Worm (Caenorhabditis elegans) whole organism, young adult: ENCODE data around the gene F59B2.8.

ENCODE experiments used
- B0019.2 ChIP-seq: fragments of 200-800 bp; sonication (Bioruptor generic); conservative IDR thresholded peaks from 2 replicates; pipeline ENCODE4 v1.3.6; 2022; ENCODE audit warnings: missing genetic modification reagents, missing genetic modification characterization, missing compliant biosample characterization
- B0261.1 ChIP-seq: sonication (generic microtip); optimal IDR thresholded peaks from 2 replicates; lab custom pipeline; 2016; ENCODE audit warnings: mild to moderate bottlenecking, missing genetic modification characterization, moderate library complexity, missing compliant biosample characterization
- F10E7.11 ChIP-seq: sonication (generic microtip); optimal IDR thresholded peaks from 2 replicates; lab custom pipeline; 2017; ENCODE audit warnings: mild to moderate bottlenecking, missing genetic modification characterization, moderate library complexity, missing compliant biosample characterization
- F22D6.2 ChIP-seq: sonication (generic microtip); optimal IDR thresholded peaks from 2 replicates; lab custom pipeline; 2016; ENCODE audit warnings: mild to moderate bottlenecking, missing genetic modification characterization, missing compliant biosample characterization
- F23B12.7 ChIP-seq: sonication (generic microtip); optimal IDR thresholded peaks from 2 replicates; lab custom pipeline; 2017; ENCODE audit warnings: missing genetic modification characterization, mild to moderate bottlenecking, missing compliant biosample characterization, antibody characterized with exemption, moderate library complexity; ENCODE audit not compliant: insufficient read depth
- F52B5.7 ChIP-seq: sonication (generic microtip); optimal IDR thresholded peaks from 2 replicates; lab custom pipeline; 2016; ENCODE audit warnings: mild to moderate bottlenecking, missing genetic modification characterization, missing compliant biosample characterization
- T07F8.4 ChIP-seq: sonication (generic microtip); optimal IDR thresholded peaks from 2 replicates; lab custom pipeline; 2016; ENCODE audit warnings: mild to moderate bottlenecking, missing genetic modification characterization, moderate library complexity, missing compliant biosample characterization
- T26A5.8 ChIP-seq: sonication (generic microtip); optimal IDR thresholded peaks from 2 replicates; lab custom pipeline; 2016; ENCODE audit warnings: missing genetic modification characterization, missing compliant biosample characterization
- Y53G8AR.9 ChIP-seq: fragments of 200-800 bp; sonication (Bioruptor generic); conservative IDR thresholded peaks from 2 replicates; pipeline ENCODE4 v1.3.6; 2022; ENCODE audit warnings: missing genetic modification reagents, missing genetic modification characterization, missing compliant biosample characterization
- Y67H2A.10 ChIP-seq: fragments of 200-800 bp; sonication (Bioruptor generic); conservative IDR thresholded peaks from 2 replicates; pipeline ENCODE4 v1.3.6; 2022; ENCODE audit warnings: missing genetic modification reagents, missing genetic modification characterization, missing compliant biosample characterization
- Y95B8A.8 ChIP-seq: fragments of 200-800 bp; sonication (Bioruptor generic); IDR thresholded peaks from 2 replicates; pipeline ENCODE4 v1.3.6; 2022; ENCODE audit warnings: missing genetic modification reagents, missing genetic modification characterization, missing compliant biosample characterization
- ZK185.1 ChIP-seq: sonication (generic microtip); optimal IDR thresholded peaks from 2 replicates; lab custom pipeline; 2016; ENCODE audit warnings: mild to moderate bottlenecking, missing genetic modification characterization, missing compliant biosample characterization; ENCODE audit not compliant: poor library complexity, severe bottlenecking
- akir-1 ChIP-seq: fragments of 200-800 bp; sonication (Bioruptor generic); optimal IDR thresholded peaks from 2 replicates; lab custom pipeline; 2018; ENCODE audit warnings: mild to moderate bottlenecking, missing genetic modification characterization, moderate library complexity, missing compliant biosample characterization
- ama-1 ChIP-seq, 3 experiments: fragments of 150-350 bp in 1 of 3; sonication (generic microtip) in 2 of 3; optimal IDR thresholded peaks; 2 replicates each; lab custom pipeline; 2014 to 2018; ENCODE audit warnings: missing biosample characterization in 2 of 3, missing genetic modification characterization in 2 of 3, missing genetic modification reagents in 2 of 3
- aptf-2 ChIP-seq: fragments of 200-800 bp; sonication (Bioruptor generic); conservative IDR thresholded peaks from 2 replicates; pipeline ENCODE4 v1.3.6; 2022; ENCODE audit warnings: missing genetic modification reagents, missing genetic modification characterization, missing compliant biosample characterization
- aptf-3 ChIP-seq: fragments of 200-800 bp; sonication (Bioruptor generic); IDR thresholded peaks from 2 replicates; pipeline ENCODE4 v1.3.6; 2022; ENCODE audit warnings: missing genetic modification characterization, missing compliant biosample characterization
- atf-7 ChIP-seq: sonication (generic microtip); optimal IDR thresholded peaks from 2 replicates; lab custom pipeline; 2017; ENCODE audit warnings: mild to moderate bottlenecking, missing genetic modification characterization, missing compliant biosample characterization
- attf-3 ChIP-seq: fragments of 200-800 bp; sonication (Bioruptor generic); conservative IDR thresholded peaks from 2 replicates; pipeline ENCODE4 v1.3.6; 2022; ENCODE audit warnings: missing genetic modification reagents, missing genetic modification characterization, missing compliant biosample characterization
- cebp-1 ChIP-seq, 2 experiments: fragments of 200-800 bp in 1 of 2; sonication (Bioruptor generic) in 1 of 2; sonication (generic microtip) in 1 of 2; IDR thresholded peaks in 1 of 2; optimal IDR thresholded peaks in 1 of 2; 2 replicates each; pipeline versions ENCODE4 v1.3.6 to Lab custom; 2017 to 2022; ENCODE audit warnings: missing compliant biosample characterization in 2 of 2, missing genetic modification characterization in 2 of 2, mild to moderate bottlenecking in 1 of 2, missing genetic modification reagents in 1 of 2, moderate library complexity in 1 of 2
- ceh-91 ChIP-seq: fragments of 200-800 bp; sonication (Bioruptor generic); IDR thresholded peaks from 2 replicates; pipeline ENCODE4 v1.3.6; 2022; ENCODE audit warnings: missing genetic modification reagents, missing genetic modification characterization, missing compliant biosample characterization
- efl-1 ChIP-seq: fragments of 150-350 bp; optimal IDR thresholded peaks from 2 replicates; lab custom pipeline; 2014; ENCODE audit warnings: missing biosample characterization, missing genetic modification reagents, missing genetic modification characterization
- egl-18 ChIP-seq: fragments of 200-800 bp; sonication (Bioruptor generic); IDR thresholded peaks from 2 replicates; pipeline ENCODE4 v1.3.6; 2022; ENCODE audit warnings: missing genetic modification reagents, missing genetic modification characterization, missing compliant biosample characterization
- egl-44 ChIP-seq: fragments of 200-800 bp; sonication (Bioruptor generic); IDR thresholded peaks from 2 replicates; pipeline ENCODE4 v1.3.6; 2022; ENCODE audit warnings: missing genetic modification reagents, missing genetic modification characterization, missing compliant biosample characterization
- ekl-4 ChIP-seq: fragments of 200-800 bp; sonication (Bioruptor generic); IDR thresholded peaks from 2 replicates; pipeline ENCODE4 v1.3.6; 2022; ENCODE audit warnings: missing genetic modification reagents, missing genetic modification characterization, missing compliant biosample characterization
- fkh-3 ChIP-seq: sonication (generic microtip); optimal IDR thresholded peaks from 2 replicates; lab custom pipeline; 2016; ENCODE audit warnings: mild to moderate bottlenecking, missing genetic modification characterization, missing compliant biosample characterization
- him-1 ChIP-seq: sonication (generic microtip); optimal IDR thresholded peaks from 2 replicates; lab custom pipeline; 2016; ENCODE audit warnings: missing genotype, missing genetic modification reagents, missing genetic modification characterization, missing compliant biosample characterization
- hmg-20 ChIP-seq: fragments of 200-800 bp; sonication (Bioruptor generic); IDR thresholded peaks from 2 replicates; pipeline ENCODE4 v1.3.6; 2022; ENCODE audit warnings: missing genetic modification reagents, missing genetic modification characterization, missing compliant biosample characterization
- hrde-1 ChIP-seq: sonication (generic microtip); optimal IDR thresholded peaks from 2 replicates; lab custom pipeline; 2016; ENCODE audit warnings: missing genetic modification characterization, mild to moderate bottlenecking, missing compliant biosample characterization, moderate library complexity, missing genotype, missing genetic modification reagents, borderline replicate concordance
- lag-1 ChIP-seq: fragments of 200-800 bp; sonication (Bioruptor generic); IDR thresholded peaks from 2 replicates; pipeline ENCODE4 v1.3.6; 2022; ENCODE audit warnings: missing genetic modification reagents, missing genetic modification characterization, missing compliant biosample characterization
- madf-10 ChIP-seq: sonication (generic microtip); optimal IDR thresholded peaks from 2 replicates; lab custom pipeline; 2016; ENCODE audit warnings: mild to moderate bottlenecking, missing genetic modification characterization, missing compliant biosample characterization
- nfya-2 ChIP-seq: fragments of 200-800 bp; sonication (Bioruptor generic); IDR thresholded peaks from 2 replicates; pipeline ENCODE4 v1.3.6; 2022; ENCODE audit warnings: missing genetic modification reagents, missing genetic modification characterization, missing compliant biosample characterization
- nfyb-1 ChIP-seq: fragments of 200-800 bp; sonication (Bioruptor generic); IDR thresholded peaks from 2 replicates; pipeline ENCODE4 v1.3.6; 2022; ENCODE audit warnings: missing genetic modification reagents, missing genetic modification characterization, missing compliant biosample characterization
- pbrm-1 ChIP-seq: fragments of 200-800 bp; sonication (Bioruptor generic); IDR thresholded peaks from 2 replicates; pipeline ENCODE4 v1.3.6; 2022; ENCODE audit warnings: missing genetic modification reagents, missing genetic modification characterization, missing compliant biosample characterization
- pha-4 ChIP-seq: fragments of 150-350 bp; sonication (generic microtip); optimal IDR thresholded peaks from 2 replicates; lab custom pipeline; 2014; ENCODE audit warnings: missing biosample characterization, missing genetic modification reagents, missing genetic modification characterization
- rec-8 ChIP-seq, 2 experiments: sonication (generic microtip); optimal IDR thresholded peaks; 2 replicates each; lab custom pipeline; 2016; ENCODE audit warnings: mild to moderate bottlenecking in 2 of 2, missing genetic modification characterization in 2 of 2, missing genetic modification reagents in 2 of 2, missing genotype in 2 of 2, missing biosample characterization in 1 of 2, missing compliant biosample characterization in 1 of 2, moderate library complexity in 1 of 2
- repo-1 ChIP-seq: sonication (generic microtip); optimal IDR thresholded peaks from 2 replicates; lab custom pipeline; 2017; ENCODE audit warnings: mild to moderate bottlenecking, missing genetic modification characterization, missing compliant biosample characterization
- rpc-1 ChIP-seq, 2 experiments: fragments of 150-350 bp in 1 of 2; sonication (generic microtip) in 1 of 2; optimal IDR thresholded peaks; 2 replicates each; lab custom pipeline; 2014 to 2018; ENCODE audit warnings: missing biosample characterization in 1 of 2, missing genetic modification characterization in 1 of 2, missing genetic modification reagents in 1 of 2, missing genotype in 1 of 2
- sdz-38 ChIP-seq: sonication (generic microtip); optimal IDR thresholded peaks from 2 replicates; lab custom pipeline; 2016; ENCODE audit warnings: missing genotype, missing genetic modification characterization, missing compliant biosample characterization
- sea-2 ChIP-seq: fragments of 200-800 bp; sonication (Bioruptor generic); IDR thresholded peaks from 2 replicates; pipeline ENCODE4 v1.3.6; 2022; ENCODE audit warnings: missing genetic modification characterization, missing compliant biosample characterization
- snpc-1.3 ChIP-seq: sonication (generic microtip); optimal IDR thresholded peaks from 2 replicates; lab custom pipeline; 2017; ENCODE audit warnings: missing genetic modification characterization, mild to moderate bottlenecking, missing compliant biosample characterization, antibody characterized with exemption, moderate library complexity, missing genotype, missing genetic modification reagents; ENCODE audit not compliant: insufficient read depth
- somi-1 ChIP-seq: fragments of 200-800 bp; sonication (Bioruptor generic); optimal IDR thresholded peaks from 2 replicates; lab custom pipeline; 2018; ENCODE audit warnings: mild to moderate bottlenecking, missing genetic modification characterization, missing compliant biosample characterization
- tbx-9 ChIP-seq: sonication (generic microtip); optimal IDR thresholded peaks from 2 replicates; lab custom pipeline; 2016; ENCODE audit warnings: borderline replicate concordance, missing genetic modification characterization, inconsistent platforms, missing compliant biosample characterization
- tlf-1 ChIP-seq: fragments of 200-800 bp; sonication (Bioruptor generic); optimal IDR thresholded peaks from 2 replicates; lab custom pipeline; 2018; ENCODE audit warnings: mild to moderate bottlenecking, missing genetic modification characterization, missing compliant biosample characterization
- unc-62 ChIP-seq: fragments of 150-350 bp; optimal IDR thresholded peaks from 2 replicates; lab custom pipeline; 2014; ENCODE audit warnings: missing biosample characterization, missing genetic modification reagents, missing genetic modification characterization
- ztf-25 ChIP-seq: fragments of 200-800 bp; sonication (Bioruptor generic); IDR thresholded peaks from 2 replicates; pipeline ENCODE4 v1.3.6; 2022; ENCODE audit warnings: missing genetic modification reagents, missing genetic modification characterization, missing compliant biosample characterization
- ztf-6 ChIP-seq: fragments of 200-800 bp; sonication (Bioruptor generic); IDR thresholded peaks from 2 replicates; pipeline ENCODE4 v1.3.6; 2022; ENCODE audit warnings: missing genetic modification reagents, missing genetic modification characterization, missing compliant biosample characterization

The F59B2.8 gene

ce11 chrIII:9051119-9051597, 41.2 kb upstream of the F59B2.8 start (continued):
- TF ChIP-seq sdz-38 (tag; lab: Kevin White, UChicago) (no peak), egl-44 (peak; percentile 45; the same call in 1 of the 2 replicates), T07F8.4 (tag; lab: Kevin White, UChicago) (no peak), madf-10 (peak; percentile 70), aptf-2 (GFP tag; lab: Robert Waterston, UW) (no peak), F52B5.7 (tag; lab: Kevin White, UChicago) (no peak), Y53G8AR.9 (GFP tag; lab: Robert Waterston, UW) (peak; percentile 84; the same call in 1 of the 2 replicates), pbrm-1 (GFP tag; lab: Robert Waterston, UW) (peak; percentile 63; the same call in 1 of the 2 replicates), him-1 (tag; lab: Kevin White, UChicago) (no peak), T26A5.8 (tag; lab: Kevin White, UChicago) (peak; percentile 3), Y95B8A.8 (GFP tag; lab: Robert Waterston, UW) (peak; percentile 59), tbx-9 (tag; lab: Kevin White, UChicago) (peak; percentile 3), hmg-20 (GFP tag; lab: Robert Waterston, UW) (no peak), Y67H2A.10 (no peak), B0019.2 (GFP tag; lab: Robert Waterston, UW) (no peak), repo-1 (tag; lab: Kevin White, UChicago) (peak; percentile 80), pha-4 (tag; lab: Kevin White, UChicago) (peak; percentile 6), fkh-3 (tag; lab: Kevin White, UChicago) (no peak), F22D6.2 (tag; lab: Kevin White, UChicago) (no peak), somi-1 (GFP tag; lab: Kevin White, UChicago) (peak; percentile 85), unc-62 (GFP tag; lab: Kevin White, UChicago) (peak; percentile 61), cebp-1 (GFP tag; IDR thresholded peaks at IDR 0.05; lab: Robert Waterston, UW) (peak; percentile 98), cebp-1 (tag; optimal IDR thresholded peaks at IDR 0.05; lab: Kevin White, UChicago) (peak; percentile 98), ceh-91 (GFP tag; lab: Robert Waterston, UW) (no peak), ZK185.1 (tag; lab: Kevin White, UChicago) (no peak), ztf-25 (GFP tag; lab: Robert Waterston, UW) (no peak), tlf-1 (GFP tag; lab: Kevin White, UChicago) (peak; percentile 76), hrde-1 (no peak), attf-3 (GFP tag; lab: Robert Waterston, UW) (no peak), ama-1 (optimal IDR thresholded peaks at IDR 0.05; lab: Kevin White, UChicago) (peak; percentile 98), ama-1 (GFP tag; optimal IDR thresholded peaks at IDR 0.05; lab: Kevin White, UChicago) (peak in 1 of 2 experiments; percentile 80), aptf-3 (GFP tag; lab: Robert Waterston, UW) (0 out of 2 replicates have a peak, but pooled peaks have one; percentile 6), F10E7.11 (tag; lab: Kevin White, UChicago) (peak; percentile 85), snpc-1.3 (peak; percentile 35), nfyb-1 (peak; percentile 90), sea-2 (no peak), ztf-6 (GFP tag; lab: Robert Waterston, UW) (no peak), atf-7 (tag; lab: Kevin White, UChicago) (peak; percentile 75), lag-1 (GFP tag; lab: Robert Waterston, UW) (no peak), ekl-4 (peak; percentile 59; the same call in 1 of the 2 replicates), nfya-2 (GFP tag; lab: Robert Waterston, UW) (no peak), rec-8 (tag; optimal IDR thresholded peaks at IDR 0.05; lab: Kevin White, UChicago) (no peak), rpc-1 (optimal IDR thresholded peaks at IDR 0.05; lab: Kevin White, UChicago) (no peak), rpc-1 (tag; optimal IDR thresholded peaks at IDR 0.05; lab: Kevin White, UChicago) (no peak), B0261.1 (tag; lab: Kevin White, UChicago) (peak; percentile 33), efl-1 (no peak), F23B12.7 (tag; lab: Kevin White, UChicago) (peak; percentile 89), egl-18 (no peak), akir-1 (GFP tag; lab: Kevin White, UChicago) (peak; percentile 20)
